Fruit fly (Drosophila melanogaster): ENCODE data around the gene CG33285.

CG33285 gene

dm6 chr3L:21058651-21059050 lies 30.1 kb downstream of the CG33285 start (continued):
- TF ChIP-seq lov (optimal IDR thresholded peaks at IDR 0.05) = no peak
- no peak for TF ChIP-seq lov (GFP tag; IDR thresholded peaks at IDR 0.05)
- TF ChIP-seq wor (GFP tag; IDR thresholded peaks at IDR 0.05) = no peak
- TF ChIP-seq prd (optimal IDR thresholded peaks at IDR 0.05) = no peak
- TF ChIP-seq prd (GFP tag; IDR thresholded peaks at IDR 0.05) = no peak
- peak; percentile 8; the same call in 1 of the 2 replicates for TF ChIP-seq ttk (GFP tag; IDR thresholded peaks at IDR 0.05)
- TF ChIP-seq Nf-YA (GFP tag; IDR thresholded peaks at IDR 0.05) = no peak
- no peak for TF ChIP-seq Myb (GFP tag; optimal IDR thresholded peaks at IDR 0.05)
- TF ChIP-seq tin (GFP tag; optimal IDR thresholded peaks at IDR 0.05) = no peak
- TF ChIP-seq bsh (GFP tag; optimal IDR thresholded peaks at IDR 0.05) = no peak
- no peak for TF ChIP-seq hth (optimal IDR thresholded peaks at IDR 0.05)
- TF ChIP-seq wek (GFP tag; optimal IDR thresholded peaks at IDR 0.05) = peak; percentile 1
- TF ChIP-seq CG4617 (GFP tag; optimal IDR thresholded peaks at IDR 0.05; ENCODE audit: borderline replicate concordance) = no peak
- no peak for TF ChIP-seq nmo (GFP tag; optimal IDR thresholded peaks at IDR 0.05)
- TF ChIP-seq klu (GFP tag; IDR thresholded peaks at IDR 0.05) = no peak
- peak; percentile 60 for TF ChIP-seq Rfx (GFP tag; IDR thresholded peaks at IDR 0.05)
- peak; percentile 31 for TF ChIP-seq abd-A (tag; optimal IDR thresholded peaks at IDR 0.05)
- no peak for TF ChIP-seq CG1603 (tag; optimal IDR thresholded peaks at IDR 0.05)
- TF ChIP-seq CG16815 (GFP tag; optimal IDR thresholded peaks at IDR 0.05) = no peak
- TF ChIP-seq gro (GFP tag; optimal IDR thresholded peaks at IDR 0.05) = peak; percentile 57
- TF ChIP-seq fd64A (GFP tag; optimal IDR thresholded peaks at IDR 0.05) = no peak
- no peak for TF ChIP-seq toy (GFP tag; IDR thresholded peaks at IDR 0.05)
- no peak for TF ChIP-seq CG15073 (GFP tag; optimal IDR thresholded peaks at IDR 0.05)
- no peak for TF ChIP-seq CG2120 (GFP tag; optimal IDR thresholded peaks at IDR 0.05)
- no peak for TF ChIP-seq CkIIα-i1 (GFP tag; IDR thresholded peaks at IDR 0.05)
- TF ChIP-seq ci (GFP tag; IDR thresholded peaks at IDR 0.05) = peak; percentile 78
- TF ChIP-seq CG3065 (GFP tag; optimal IDR thresholded peaks at IDR 0.05) = no peak
- TF ChIP-seq CG8765 (GFP tag; IDR thresholded peaks at IDR 0.05) = no peak
- no peak for TF ChIP-seq Doc2 (GFP tag; IDR thresholded peaks at IDR 0.05)
- peak; percentile 85 for TF ChIP-seq CG17385 (GFP tag; optimal IDR thresholded peaks at IDR 0.05)
- TF ChIP-seq psq (GFP tag; optimal IDR thresholded peaks at IDR 0.05) = peak; percentile 2
- TF ChIP-seq CG13624 (GFP tag; optimal IDR thresholded peaks at IDR 0.05) = peak; percentile 10
- no peak; the same call in 1 of the 2 replicates for TF ChIP-seq amos (GFP tag; IDR thresholded peaks at IDR 0.05; ENCODE audit: partially characterized antibody)
- peak; percentile 90 for TF ChIP-seq Med (GFP tag)
- TF ChIP-seq slou (GFP tag; optimal IDR thresholded peaks at IDR 0.05) = no peak
- TF ChIP-seq CTCF (GFP tag; optimal IDR thresholded peaks at IDR 0.05) = no peak
- TF ChIP-seq zen (tag; optimal IDR thresholded peaks at IDR 0.05) = no peak
- TF ChIP-seq org-1 (GFP tag; optimal IDR thresholded peaks at IDR 0.05) = no peak
- peak; percentile 25 for TF ChIP-seq her (GFP tag; optimal IDR thresholded peaks at IDR 0.05)
- TF ChIP-seq Opbp (GFP tag; IDR thresholded peaks at IDR 0.05; ENCODE audit: partially characterized antibody) = peak; percentile 59; the same call in 1 of the 3 replicates
- no peak for TF ChIP-seq schlank (tag; optimal IDR thresholded peaks at IDR 0.05)
- TF ChIP-seq CG12219 (GFP tag; optimal IDR thresholded peaks at IDR 0.05) = no peak
- peak; percentile 7 for TF ChIP-seq cwo (GFP tag; optimal IDR thresholded peaks at IDR 0.05)
- TF ChIP-seq CG17361 (GFP tag; IDR thresholded peaks at IDR 0.05) = no peak
- TF ChIP-seq pb (GFP tag; optimal IDR thresholded peaks at IDR 0.05) = no peak
- TF ChIP-seq CG12942 (GFP tag; optimal IDR thresholded peaks at IDR 0.05) = no peak
- TF ChIP-seq CG11723 (GFP tag; optimal IDR thresholded peaks at IDR 0.05) = no peak
- peak; percentile 10 for TF ChIP-seq kni (GFP tag; optimal IDR thresholded peaks at IDR 0.05)
- TF ChIP-seq otp (GFP tag; IDR thresholded peaks at IDR 0.05) = no peak
- no peak for TF ChIP-seq shn (GFP tag; optimal IDR thresholded peaks at IDR 0.05)
- peak in 1 of 2 experiments; percentile 40 for TF ChIP-seq Pdp1 (GFP tag; optimal IDR thresholded peaks at IDR 0.05)
- TF ChIP-seq mld (GFP tag; IDR thresholded peaks at IDR 0.05; ENCODE audit: partially characterized antibody) = no peak
- TF ChIP-seq CG2875 (GFP tag; optimal IDR thresholded peaks at IDR 0.05) = peak; percentile 4

Measured in whole organism, embryonic.